Worm (Caenorhabditis elegans) whole organism, L1 larva: ENCODE results near the gene syf-2.

ENCODE experiments used
- C04F5.9 ChIP-seq: sonication (generic microtip); optimal IDR thresholded peaks from 2 replicates; lab custom pipeline; 2016; ENCODE audit warnings: missing genetic modification characterization, missing compliant biosample characterization
- C34B4.2 ChIP-seq: sonication (generic microtip); optimal IDR thresholded peaks from 2 replicates; lab custom pipeline; 2017; ENCODE audit warnings: mild to moderate bottlenecking, missing genetic modification characterization, missing compliant biosample characterization
- F16B12.6 ChIP-seq: fragments of 150-350 bp; optimal IDR thresholded peaks from 2 replicates; lab custom pipeline; 2014; ENCODE audit warnings: missing biosample characterization, missing genetic modification characterization
- Y116A8C.19 ChIP-seq: sonication (generic microtip); optimal IDR thresholded peaks from 2 replicates; lab custom pipeline; 2016; ENCODE audit warnings: missing compliant biosample characterization, missing genetic modification characterization, borderline replicate concordance
- aly-2 ChIP-seq: fragments of 150-350 bp; optimal IDR thresholded peaks from 2 replicates; lab custom pipeline; 2014; ENCODE audit warnings: missing biosample characterization, missing genetic modification characterization
- ama-1 ChIP-seq: fragments of 150-350 bp; optimal IDR thresholded peaks from 2 replicates; lab custom pipeline; 2014
- ceh-63 ChIP-seq: fragments of 200-800 bp; sonication (Bioruptor generic); optimal IDR thresholded peaks from 2 replicates; lab custom pipeline; 2018; ENCODE audit warnings: mild to moderate bottlenecking, missing genetic modification characterization, missing compliant biosample characterization
- ceh-8 ChIP-seq: fragments of 200-800 bp; sonication (Bioruptor generic); optimal IDR thresholded peaks from 2 replicates; lab custom pipeline; 2018; ENCODE audit warnings: mild to moderate bottlenecking, missing genetic modification characterization, moderate library complexity, missing compliant biosample characterization
- ceh-88 ChIP-seq: fragments of 200-800 bp; sonication (Bioruptor generic); IDR thresholded peaks from 2 replicates; pipeline ENCODE4 v1.3.6; 2022; ENCODE audit warnings: missing genetic modification characterization, missing compliant biosample characterization
- ceh-90 ChIP-seq: sonication (generic microtip); optimal IDR thresholded peaks from 2 replicates; lab custom pipeline; 2016; ENCODE audit warnings: missing genetic modification characterization, missing compliant biosample characterization
- ces-1 ChIP-seq: fragments of 150-350 bp; optimal IDR thresholded peaks from 2 replicates; lab custom pipeline; 2014; ENCODE audit warnings: missing biosample characterization, missing genetic modification reagents, missing genetic modification characterization
- dsc-1 ChIP-seq: sonication (generic microtip); optimal IDR thresholded peaks from 2 replicates; lab custom pipeline; 2016; ENCODE audit warnings: mild to moderate bottlenecking, missing genetic modification characterization, missing compliant biosample characterization
- efl-1 ChIP-seq, 4 experiments: fragments of 150-350 bp; optimal IDR thresholded peaks in 3 of 4; peaks in 1 of 4; 1 replicate in 1 of 4; 2 replicates in 3 of 4; lab custom pipeline; 2014; ENCODE audit warnings: missing biosample characterization in 2 of 4, missing genetic modification characterization in 2 of 4, missing genetic modification reagents in 2 of 4
- egl-13 ChIP-seq: sonication (generic microtip); optimal IDR thresholded peaks from 2 replicates; lab custom pipeline; 2016; ENCODE audit warnings: missing genotype, missing genetic modification reagents, missing genetic modification characterization, missing compliant biosample characterization
- elt-2 ChIP-seq: sonication (generic microtip); optimal IDR thresholded peaks from 2 replicates; lab custom pipeline; 2016; ENCODE audit warnings: missing genetic modification characterization, mild to moderate bottlenecking, inconsistent platforms, missing compliant biosample characterization, missing genetic modification reagents
- ets-5 ChIP-seq: fragments of 200-800 bp; sonication (Bioruptor generic); IDR thresholded peaks from 2 replicates; pipeline ENCODE4 v1.3.6; 2022; ENCODE audit warnings: missing genetic modification characterization, missing compliant biosample characterization
- fkh-10 ChIP-seq: sonication (generic microtip); optimal IDR thresholded peaks from 2 replicates; lab custom pipeline; 2017; ENCODE audit warnings: missing biosample characterization, missing genetic modification reagents, missing genetic modification characterization
- fkh-4 ChIP-seq: sonication (generic microtip); optimal IDR thresholded peaks from 2 replicates; lab custom pipeline; 2016; ENCODE audit warnings: missing compliant biosample characterization, missing genetic modification characterization, borderline replicate concordance
- grh-1 ChIP-seq: fragments of 200-800 bp; sonication (Bioruptor generic); IDR thresholded peaks from 2 replicates; pipeline ENCODE4 v1.3.6; 2022; ENCODE audit warnings: missing genetic modification reagents, missing genetic modification characterization, missing compliant biosample characterization
- hlh-17 ChIP-seq: fragments of 200-800 bp; sonication (Bioruptor generic); optimal IDR thresholded peaks from 2 replicates; lab custom pipeline; 2018; ENCODE audit warnings: missing genetic modification characterization, mild to moderate bottlenecking, missing compliant biosample characterization, moderate library complexity, borderline replicate concordance
- hlh-4 ChIP-seq: sonication (generic microtip); optimal IDR thresholded peaks from 2 replicates; lab custom pipeline; 2016; ENCODE audit warnings: mild to moderate bottlenecking, missing genetic modification characterization, missing compliant biosample characterization
- irx-1 ChIP-seq: sonication (generic microtip); optimal IDR thresholded peaks from 2 replicates; lab custom pipeline; 2016; ENCODE audit warnings: missing genetic modification characterization, missing compliant biosample characterization
- jun-1 ChIP-seq: fragments of 150-350 bp; optimal IDR thresholded peaks from 2 replicates; lab custom pipeline; 2014; ENCODE audit warnings: missing biosample characterization, missing genetic modification reagents, missing genetic modification characterization
- lin-15B ChIP-seq: fragments of 150-350 bp; sonication (generic microtip); optimal IDR thresholded peaks from 3 replicates; lab custom pipeline; 2014; ENCODE audit warnings: missing biosample characterization, missing genetic modification characterization
- lin-35 ChIP-seq, 2 experiments: fragments of 150-350 bp; optimal IDR thresholded peaks; 2 replicates each; lab custom pipeline; 2014; ENCODE audit warnings: missing biosample characterization in 2 of 2, missing genetic modification characterization in 2 of 2, missing genetic modification reagents in 2 of 2
- lin-39 ChIP-seq: fragments of 150-350 bp; optimal IDR thresholded peaks from 2 replicates; lab custom pipeline; 2014; ENCODE audit warnings: missing biosample characterization, missing genetic modification reagents, missing genetic modification characterization
- lsy-2 ChIP-seq, 2 experiments: fragments of 150-350 bp; optimal IDR thresholded peaks; 2 replicates each; lab custom pipeline; 2014; ENCODE audit warnings: missing biosample characterization in 2 of 2, missing genetic modification characterization in 2 of 2
- mep-1 ChIP-seq: fragments of 150-350 bp; optimal IDR thresholded peaks from 2 replicates; lab custom pipeline; 2014; ENCODE audit warnings: missing biosample characterization, missing genetic modification characterization
- nhr-20 ChIP-seq: sonication (generic microtip); optimal IDR thresholded peaks from 2 replicates; lab custom pipeline; 2016; ENCODE audit warnings: mild to moderate bottlenecking, missing genetic modification characterization, missing compliant biosample characterization
- nhr-237 ChIP-seq: fragments of 150-350 bp; optimal IDR thresholded peaks from 2 replicates; lab custom pipeline; 2014; ENCODE audit warnings: missing biosample characterization, missing genetic modification characterization
- nhr-28 ChIP-seq: fragments of 150-350 bp; optimal IDR thresholded peaks from 2 replicates; lab custom pipeline; 2014; ENCODE audit warnings: missing biosample characterization, missing genetic modification characterization
- nhr-71 ChIP-seq: sonication (generic microtip); optimal IDR thresholded peaks from 2 replicates; lab custom pipeline; 2016; ENCODE audit warnings: mild to moderate bottlenecking, missing genetic modification characterization, moderate library complexity, missing compliant biosample characterization
- nhr-76 ChIP-seq: sonication (generic microtip); optimal IDR thresholded peaks from 2 replicates; lab custom pipeline; 2017; ENCODE audit warnings: missing biosample characterization, missing genetic modification characterization
- nhr-77 ChIP-seq: fragments of 150-350 bp; optimal IDR thresholded peaks from 2 replicates; lab custom pipeline; 2014; ENCODE audit warnings: missing biosample characterization, missing genetic modification characterization
- nhr-84 ChIP-seq: sonication (generic microtip); optimal IDR thresholded peaks from 2 replicates; lab custom pipeline; 2017; ENCODE audit warnings: missing biosample characterization, missing genetic modification characterization
- pag-3 ChIP-seq: sonication (generic microtip); optimal IDR thresholded peaks from 2 replicates; lab custom pipeline; 2017; ENCODE audit warnings: missing genetic modification characterization, mild to moderate bottlenecking, missing compliant biosample characterization, antibody characterized with exemption, borderline replicate concordance; ENCODE audit not compliant: insufficient read depth
- pax-3 ChIP-seq: fragments of 200-800 bp; sonication (Bioruptor generic); optimal IDR thresholded peaks from 2 replicates; lab custom pipeline; 2018; ENCODE audit warnings: mild to moderate bottlenecking, missing genetic modification characterization, moderate library complexity, missing compliant biosample characterization
- pqm-1 ChIP-seq: sonication (generic microtip); optimal IDR thresholded peaks from 3 replicates; lab custom pipeline; 2017; ENCODE audit warnings: missing biosample characterization, missing genetic modification characterization
- skn-1 ChIP-seq: fragments of 150-350 bp; optimal IDR thresholded peaks from 2 replicates; lab custom pipeline; 2014; ENCODE audit warnings: missing biosample characterization, missing genetic modification characterization
- snpc-4 ChIP-seq: fragments of 150-350 bp; optimal IDR thresholded peaks from 2 replicates; lab custom pipeline; 2014; ENCODE audit warnings: missing biosample characterization, missing genetic modification characterization
- sox-4 ChIP-seq: sonication (generic microtip); optimal IDR thresholded peaks from 2 replicates; lab custom pipeline; 2016; ENCODE audit warnings: missing genetic modification characterization, missing compliant biosample characterization
- sptf-1 ChIP-seq: fragments of 150-350 bp; optimal IDR thresholded peaks from 2 replicates; lab custom pipeline; 2014; ENCODE audit warnings: missing biosample characterization, missing genetic modification characterization
- sup-37 ChIP-seq: fragments of 200-800 bp; sonication (Bioruptor generic); optimal IDR thresholded peaks from 2 replicates; lab custom pipeline; 2018; ENCODE audit warnings: mild to moderate bottlenecking, missing genetic modification characterization, missing compliant biosample characterization
- swsn-7 ChIP-seq: sonication (generic microtip); optimal IDR thresholded peaks from 2 replicates; lab custom pipeline; 2016; ENCODE audit warnings: missing genetic modification characterization, missing compliant biosample characterization
- tlp-1 ChIP-seq: fragments of 150-350 bp; optimal IDR thresholded peaks from 2 replicates; lab custom pipeline; 2014; ENCODE audit warnings: missing biosample characterization, missing genetic modification characterization
- unc-30 ChIP-seq: sonication (generic microtip); optimal IDR thresholded peaks from 2 replicates; lab custom pipeline; 2017; ENCODE audit warnings: missing biosample characterization, missing genetic modification characterization
- unc-62 ChIP-seq: fragments of 150-350 bp; optimal IDR thresholded peaks from 2 replicates; lab custom pipeline; 2014; ENCODE audit warnings: missing biosample characterization, missing genetic modification reagents, missing genetic modification characterization
- unc-86 ChIP-seq: sonication (generic microtip); optimal IDR thresholded peaks from 2 replicates; lab custom pipeline; 2016; ENCODE audit warnings: missing genetic modification characterization, missing compliant biosample characterization
- unc-98 ChIP-seq: fragments of 200-800 bp; sonication (Bioruptor generic); IDR thresholded peaks from 2 replicates; pipeline ENCODE4 v1.3.6; 2022; ENCODE audit warnings: missing genetic modification characterization, missing compliant biosample characterization
- vab-15 ChIP-seq: sonication (generic microtip); optimal IDR thresholded peaks from 2 replicates; lab custom pipeline; 2017; ENCODE audit warnings: missing genotype, mild to moderate bottlenecking, missing genetic modification characterization, missing compliant biosample characterization
- xbp-1 ChIP-seq: sonication (generic microtip); optimal IDR thresholded peaks from 2 replicates; lab custom pipeline; 2016; ENCODE audit warnings: missing genetic modification characterization, missing compliant biosample characterization
- ztf-11 ChIP-seq, 2 experiments: sonication (generic microtip); optimal IDR thresholded peaks; 2 replicates each; lab custom pipeline; 2016 to 2017; ENCODE audit warnings: missing genetic modification characterization in 2 of 2, missing biosample characterization in 1 of 2, missing compliant biosample characterization in 1 of 2

Gene syf-2

ce11 chrIII:7184022-7184421, 22.1 kb upstream of the syf-2 start, which contains the start of gene yju-2 (continued):
- TF ChIP-seq hlh-17 (GFP tag; lab: Kevin White, UChicago) = no peak
- TF ChIP-seq irx-1 (tag; lab: Kevin White, UChicago) = no peak
- TF ChIP-seq sup-37 (GFP tag; lab: Kevin White, UChicago) = no peak
- TF ChIP-seq skn-1 (tag; lab: Kevin White, UChicago) = peak; percentile 59
- no peak for TF ChIP-seq nhr-84 (tag; lab: Kevin White, UChicago)
- peak; percentile 82 for TF ChIP-seq lin-15B (tag; lab: Kevin White, UChicago)
- TF ChIP-seq fkh-10 (GFP tag; lab: Kevin White, UChicago) = no peak
- no peak for TF ChIP-seq jun-1 (tag; lab: Kevin White, UChicago)
- no peak for TF ChIP-seq ztf-11 (tag; optimal IDR thresholded peaks at IDR 0.05; lab: Kevin White, UChicago)
- TF ChIP-seq elt-2 (tag; lab: Kevin White, UChicago) = no peak
- TF ChIP-seq C04F5.9 = no peak
- TF ChIP-seq sptf-1 (tag; lab: Kevin White, UChicago) = no peak
- peak; percentile 16 for TF ChIP-seq unc-86
- no peak for TF ChIP-seq unc-30 (tag; lab: Kevin White, UChicago)
- peak; percentile 69 for TF ChIP-seq nhr-71 (tag; lab: Kevin White, UChicago)
- no peak for TF ChIP-seq aly-2 (tag; lab: Kevin White, UChicago)
- TF ChIP-seq sox-4 (tag; lab: Kevin White, UChicago) = no peak
- peak; percentile 53 to 86 for TF ChIP-seq lin-35 (GFP tag; optimal IDR thresholded peaks at IDR 0.05; lab: Kevin White, UChicago)
- no peak for TF ChIP-seq pqm-1 (tag; lab: Kevin White, UChicago)
- TF ChIP-seq pag-3 (tag; lab: Kevin White, UChicago) = no peak
- no peak for TF ChIP-seq egl-13 (tag; lab: Kevin White, UChicago)
- peak; percentile 9; the same call in 1 of the 2 replicates for TF ChIP-seq ceh-88 (GFP tag; lab: Robert Waterston, UW)
- TF ChIP-seq ceh-63 = no peak
- TF ChIP-seq nhr-28 (tag; lab: Kevin White, UChicago) = no peak
- no peak for TF ChIP-seq ces-1 (GFP tag; lab: Kevin White, UChicago)
- peak; percentile 64 to 90 for TF ChIP-seq lsy-2 (tag; optimal IDR thresholded peaks at IDR 0.05; lab: Kevin White, UChicago)
- peak; percentile 1 for TF ChIP-seq vab-15 (tag; lab: Kevin White, UChicago)
- TF ChIP-seq ets-5 (GFP tag; lab: Robert Waterston, UW) = no peak
- peak; percentile 27 for TF ChIP-seq swsn-7
- no peak for TF ChIP-seq dsc-1 (tag; lab: Kevin White, UChicago)
- TF ChIP-seq mep-1 = peak; percentile 47
- no peak for TF ChIP-seq unc-62 (GFP tag; lab: Kevin White, UChicago)
- no peak for TF ChIP-seq grh-1 (GFP tag; lab: Robert Waterston, UW)
- no peak for TF ChIP-seq snpc-4 (tag; lab: Kevin White, UChicago)
- TF ChIP-seq unc-98 = no peak
- no peak for TF ChIP-seq hlh-4
- TF ChIP-seq pax-3 = no peak
- no peak for TF ChIP-seq ceh-90 (tag; lab: Kevin White, UChicago)
- TF ChIP-seq nhr-76 (tag; lab: Kevin White, UChicago) = no peak
- TF ChIP-seq ceh-8 (GFP tag; lab: Kevin White, UChicago) = no peak
- no peak for TF ChIP-seq fkh-4
- TF ChIP-seq F16B12.6 (tag; lab: Kevin White, UChicago) = peak; percentile 45
- TF ChIP-seq nhr-237 (tag; lab: Kevin White, UChicago) = peak; percentile 51
- no peak for TF ChIP-seq Y116A8C.19
- no peak for TF ChIP-seq lin-39 (tag; lab: Kevin White, UChicago)
- no peak for TF ChIP-seq tlp-1 (tag; lab: Kevin White, UChicago)
- peak; percentile 74 to 83 for TF ChIP-seq efl-1 (optimal IDR thresholded peaks at IDR 0.05; lab: Kevin White, UChicago)
- TF ChIP-seq efl-1 (GFP tag; optimal IDR thresholded peaks at IDR 0.05 in 1 of 2; lab: Kevin White, UChicago) = peak; percentile 63 to 95
- peak; percentile 54 for TF ChIP-seq xbp-1 (tag; lab: Kevin White, UChicago)
- peak; percentile 31 for TF ChIP-seq ama-1 (lab: Kevin White, UChicago)
- TF ChIP-seq nhr-77 = peak; percentile 21
- TF ChIP-seq C34B4.2 = no peak
- peak; percentile 40 for TF ChIP-seq nhr-20 (tag; lab: Kevin White, UChicago)
